Fruit fly (Drosophila melanogaster) whole organism: ENCODE results near the gene obst-F.

Source experiments
- CG8478 ChIP-seq: fragments of >200 bp; optimal IDR thresholded peaks from 2 replicates; lab custom pipeline; 2018; ENCODE audit warnings: inconsistent platforms
- usp ChIP-seq: fragments of >200 bp; optimal IDR thresholded peaks from 2 replicates; lab custom pipeline; 2017; ENCODE audit warnings: missing biosample characterization, missing genetic modification characterization, mixed read lengths

dm6 chr3L:20212022-20212421, 10.6 kb upstream of the obst-F start, which contains the start of gene CG7017:
- TF ChIP-seq CG8478 (lab: Kevin White, UChicago), result no peak
- TF ChIP-seq usp (GFP tag; lab: Kevin White, UChicago), result no peak
